Fruit fly (Drosophila melanogaster) whole organism, embryonic: Measurements from ENCODE around the gene CG33664.

Source experiments
- Abd-B ChIP-seq: fragments of 200-800 bp; sonication (Bioruptor generic); optimal IDR thresholded peaks from 2 replicates; lab custom pipeline; 2018; ENCODE audit warnings: missing biosample characterization, mild to moderate bottlenecking, missing genetic modification characterization, moderate library complexity
- Bteb2 ChIP-seq: fragments of 200-800 bp; sonication (Bioruptor generic); optimal IDR thresholded peaks from 2 replicates; lab custom pipeline; 2016; ENCODE audit warnings: missing biosample characterization, missing genetic modification characterization
- CG10565 ChIP-seq: fragments of 200-800 bp; sonication (Bioruptor generic); optimal IDR thresholded peaks from 3 replicates; lab custom pipeline; 2016; ENCODE audit warnings: missing biosample characterization, mild to moderate bottlenecking, missing genetic modification characterization
- CG10959 ChIP-seq: fragments of 200-800 bp; sonication (Bioruptor generic); IDR thresholded peaks from 2 replicates; pipeline ENCODE4 v1.3.6; 2022; ENCODE audit warnings: missing biosample characterization, missing genetic modification characterization
- CG11247 ChIP-seq: fragments of 200-800 bp; sonication (Bioruptor generic); IDR thresholded peaks from 2 replicates; pipeline ENCODE4 v1.3.6; 2022; ENCODE audit warnings: missing biosample characterization, missing genetic modification characterization
- CG11696 ChIP-seq: fragments of 200-800 bp; sonication (Bioruptor generic); IDR thresholded peaks from 2 replicates; pipeline ENCODE4 v1.3.6; 2022; ENCODE audit warnings: missing biosample characterization, missing genetic modification characterization
- CG12104 ChIP-seq: fragments of 200-800 bp; sonication (Bioruptor generic); optimal IDR thresholded peaks from 3 replicates; lab custom pipeline; 2016; ENCODE audit warnings: missing biosample characterization, missing genetic modification characterization
- CG13123 ChIP-seq: fragments of 200-800 bp; sonication (Bioruptor generic); optimal IDR thresholded peaks from 2 replicates; lab custom pipeline; 2016; ENCODE audit warnings: missing biosample characterization, missing genetic modification characterization
- CG13624 ChIP-seq: fragments of 200-800 bp; sonication (Bioruptor generic); optimal IDR thresholded peaks from 2 replicates; lab custom pipeline; 2016; ENCODE audit warnings: missing biosample characterization, missing genetic modification characterization
- CG15514 ChIP-seq: fragments of 200-800 bp; sonication (Bioruptor generic); optimal IDR thresholded peaks from 3 replicates; lab custom pipeline; 2017; ENCODE audit warnings: missing biosample characterization, missing genetic modification characterization, mild to moderate bottlenecking, moderate library complexity, missing genetic modification reagents
- CG17361 ChIP-seq: fragments of 200-800 bp; sonication (Bioruptor generic); IDR thresholded peaks from 3 replicates; pipeline ENCODE4 v1.3.6; 2022; ENCODE audit warnings: missing biosample characterization, missing genetic modification characterization
- CG17568 ChIP-seq: fragments of 200-800 bp; sonication (Bioruptor generic); optimal IDR thresholded peaks from 2 replicates; lab custom pipeline; 2018; ENCODE audit warnings: missing biosample characterization, mild to moderate bottlenecking, missing genetic modification characterization, moderate library complexity
- CG1832 ChIP-seq: fragments of 200-800 bp; sonication (Bioruptor generic); optimal IDR thresholded peaks from 2 replicates; lab custom pipeline; 2017; ENCODE audit warnings: missing biosample characterization, mild to moderate bottlenecking, missing genetic modification characterization, inconsistent platforms
- CG18476 ChIP-seq: fragments of 200-800 bp; sonication (Bioruptor generic); optimal IDR thresholded peaks from 2 replicates; lab custom pipeline; 2016; ENCODE audit warnings: missing biosample characterization, mild to moderate bottlenecking, missing genetic modification characterization
- CG2120 ChIP-seq: fragments of 200-800 bp; sonication (Bioruptor generic); optimal IDR thresholded peaks from 3 replicates; lab custom pipeline; 2016; ENCODE audit warnings: missing biosample characterization, missing genetic modification characterization
- CG2202 ChIP-seq: fragments of 200-800 bp; sonication (Bioruptor generic); optimal IDR thresholded peaks from 2 replicates; lab custom pipeline; 2018; ENCODE audit warnings: missing biosample characterization, mild to moderate bottlenecking, missing genetic modification characterization
- CG34422 ChIP-seq: fragments of 200-800 bp; sonication (Bioruptor generic); IDR thresholded peaks from 3 replicates; pipeline ENCODE4 v1.3.6; 2022; ENCODE audit warnings: missing biosample characterization, missing genetic modification characterization
- CG5245 ChIP-seq: fragments of 200-800 bp; sonication (Bioruptor generic); optimal IDR thresholded peaks from 3 replicates; lab custom pipeline; 2016; ENCODE audit warnings: missing biosample characterization, missing genetic modification characterization
- CG6683 ChIP-seq: fragments of 200-800 bp; sonication (Bioruptor generic); optimal IDR thresholded peaks from 2 replicates; lab custom pipeline; 2017; ENCODE audit warnings: missing biosample characterization, mild to moderate bottlenecking, missing genetic modification characterization, missing genetic modification reagents
- CG6765 ChIP-seq: fragments of 200-800 bp; sonication (Bioruptor generic); optimal IDR thresholded peaks from 3 replicates; lab custom pipeline; 2017; ENCODE audit warnings: missing biosample characterization, mild to moderate bottlenecking, missing genetic modification characterization
- CG7839 ChIP-seq: fragments of 200-800 bp; sonication (Bioruptor generic); optimal IDR thresholded peaks from 3 replicates; lab custom pipeline; 2018; ENCODE audit warnings: missing biosample characterization, mild to moderate bottlenecking, missing genetic modification characterization, moderate library complexity
- CG8281 ChIP-seq: fragments of 200-800 bp; sonication (Bioruptor generic); optimal IDR thresholded peaks from 2 replicates; lab custom pipeline; 2018; ENCODE audit warnings: missing biosample characterization, mild to moderate bottlenecking, missing genetic modification characterization, moderate library complexity
- CG9932 ChIP-seq: fragments of 200-800 bp; sonication (Bioruptor generic); IDR thresholded peaks from 2 replicates; pipeline ENCODE4 v1.3.6; 2022; ENCODE audit warnings: missing biosample characterization, missing genetic modification characterization
- Dad ChIP-seq: fragments of 200-800 bp; sonication (Bioruptor generic); optimal IDR thresholded peaks from 3 replicates; lab custom pipeline; 2016; ENCODE audit warnings: missing biosample characterization, missing genetic modification characterization
- Deaf1 ChIP-seq: fragments of 200-800 bp; optimal IDR thresholded peaks from 3 replicates; lab custom pipeline; 2019; ENCODE audit warnings: missing biosample characterization, mild to moderate bottlenecking, missing genetic modification characterization, moderate library complexity
- Dip3 ChIP-seq: fragments of 200-800 bp; sonication (Bioruptor generic); optimal IDR thresholded peaks from 3 replicates; lab custom pipeline; 2016; ENCODE audit warnings: missing biosample characterization, missing genetic modification characterization
- E2f1 ChIP-seq: fragments of 200-800 bp; sonication (Bioruptor generic); IDR thresholded peaks from 2 replicates; pipeline ENCODE4 v1.3.6; 2022; ENCODE audit warnings: missing biosample characterization, missing genetic modification characterization
- ERR ChIP-seq: fragments of 200-800 bp; sonication (Bioruptor generic); optimal IDR thresholded peaks from 2 replicates; lab custom pipeline; 2016; ENCODE audit warnings: missing biosample characterization, missing genetic modification characterization
- Ets65A ChIP-seq: fragments of 200-800 bp; sonication (Bioruptor generic); peaks from one replicate; lab custom pipeline; 2016; ENCODE audit warnings: missing biosample characterization, missing genetic modification characterization
- HLH54F ChIP-seq: fragments of 200-800 bp; sonication (Bioruptor generic); optimal IDR thresholded peaks from 3 replicates; lab custom pipeline; 2016; ENCODE audit warnings: missing biosample characterization, missing genetic modification characterization
- NC2α ChIP-seq: fragments of 200-800 bp; sonication (Bioruptor generic); optimal IDR thresholded peaks from 2 replicates; lab custom pipeline; 2016; ENCODE audit warnings: missing biosample characterization, missing genetic modification characterization
- Nf-YA ChIP-seq: fragments of 200-800 bp; sonication (Bioruptor generic); IDR thresholded peaks from 2 replicates; pipeline ENCODE4 v1.3.6; 2022; ENCODE audit warnings: missing biosample characterization, missing genetic modification characterization
- Oaz ChIP-seq: fragments of 200-800 bp; sonication (Bioruptor generic); IDR thresholded peaks from 2 replicates; pipeline ENCODE4 v1.3.6; 2022; ENCODE audit warnings: missing biosample characterization, missing genetic modification characterization
- Side ChIP-seq: fragments of 200-800 bp; sonication (Bioruptor generic); optimal IDR thresholded peaks from 2 replicates; lab custom pipeline; 2016; ENCODE audit warnings: missing biosample characterization, missing genetic modification characterization
- Usf ChIP-seq: fragments of 200-800 bp; sonication (Bioruptor generic); optimal IDR thresholded peaks from 2 replicates; lab custom pipeline; 2017; ENCODE audit warnings: missing genotype, missing biosample characterization, missing genetic modification characterization
- Vsx1 ChIP-seq: fragments of 200-800 bp; sonication (Bioruptor generic); optimal IDR thresholded peaks from 2 replicates; lab custom pipeline; 2017; ENCODE audit warnings: missing biosample characterization, mild to moderate bottlenecking, missing genetic modification characterization, missing genetic modification reagents
- chif ChIP-seq, 2 experiments: fragments of 200-800 bp; sonication (Bioruptor generic); optimal IDR thresholded peaks; 3 replicates each; lab custom pipeline; 2016; ENCODE audit warnings: missing biosample characterization in 2 of 2, missing genetic modification characterization in 2 of 2
- crc ChIP-seq: fragments of 200-800 bp; sonication (Bioruptor generic); optimal IDR thresholded peaks from 2 replicates; lab custom pipeline; 2016; ENCODE audit warnings: missing biosample characterization, missing genetic modification characterization
- da ChIP-seq: fragments of 200-800 bp; sonication (Bioruptor generic); optimal IDR thresholded peaks from 2 replicates; lab custom pipeline; 2016; ENCODE audit warnings: missing biosample characterization, missing genetic modification characterization
- fd3F ChIP-seq: fragments of 200-800 bp; sonication (Bioruptor generic); optimal IDR thresholded peaks from 2 replicates; lab custom pipeline; 2018; ENCODE audit warnings: missing biosample characterization, mild to moderate bottlenecking, missing genetic modification characterization, moderate library complexity
- fd96Cb ChIP-seq: fragments of 200-800 bp; sonication (Bioruptor generic); optimal IDR thresholded peaks from 2 replicates; lab custom pipeline; 2018; ENCODE audit warnings: missing biosample characterization, mild to moderate bottlenecking, missing genetic modification characterization, moderate library complexity
- fu2 ChIP-seq: fragments of 200-800 bp; sonication (Bioruptor generic); optimal IDR thresholded peaks from 2 replicates; lab custom pipeline; 2016; ENCODE audit warnings: missing biosample characterization, missing genetic modification characterization
- gcm ChIP-seq: fragments of 200-800 bp; sonication (Bioruptor generic); optimal IDR thresholded peaks from 2 replicates; lab custom pipeline; 2019; ENCODE audit warnings: missing biosample characterization, mild to moderate bottlenecking, missing genetic modification characterization, moderate library complexity
- lola ChIP-seq, 3 experiments: fragments of >200 bp in 2 of 3; fragments of 200-800 bp in 1 of 3; sonication (Bioruptor generic) in 1 of 3; optimal IDR thresholded peaks; 2 replicates each; lab custom pipeline; 2017 to 2019; ENCODE audit warnings: missing biosample characterization in 3 of 3, missing genetic modification characterization in 3 of 3, mild to moderate bottlenecking in 1 of 3, moderate library complexity in 1 of 3
- row ChIP-seq: fragments of 200-800 bp; sonication (Bioruptor generic); IDR thresholded peaks from 3 replicates; pipeline ENCODE4 v1.3.6; 2022; ENCODE audit warnings: missing biosample characterization, missing genetic modification characterization
- schlank ChIP-seq: fragments of 200-800 bp; sonication (Bioruptor generic); optimal IDR thresholded peaks from 2 replicates; lab custom pipeline; 2018; ENCODE audit warnings: missing biosample characterization, mild to moderate bottlenecking, missing genetic modification characterization
- scrt ChIP-seq: fragments of 200-800 bp; sonication (Bioruptor generic); optimal IDR thresholded peaks from 2 replicates; lab custom pipeline; 2018; ENCODE audit warnings: missing biosample characterization, mild to moderate bottlenecking, missing genetic modification characterization, moderate library complexity
- seq ChIP-seq: fragments of 200-800 bp; sonication (Bioruptor generic); IDR thresholded peaks from 2 replicates; pipeline ENCODE4 v1.3.6; 2022; ENCODE audit warnings: missing biosample characterization, missing genetic modification characterization
- trem ChIP-seq: fragments of 200-800 bp; optimal IDR thresholded peaks from 3 replicates; lab custom pipeline; 2019; ENCODE audit warnings: missing biosample characterization, mild to moderate bottlenecking, missing genetic modification characterization, moderate library complexity
- unpg ChIP-seq: fragments of 200-800 bp; sonication (Bioruptor generic); optimal IDR thresholded peaks from 3 replicates; lab custom pipeline; 2018; ENCODE audit warnings: missing biosample characterization, mild to moderate bottlenecking, missing genetic modification characterization, moderate library complexity
- usp ChIP-seq: fragments of >200 bp; optimal IDR thresholded peaks from 2 replicates; lab custom pipeline; 2017; ENCODE audit warnings: missing biosample characterization, missing genetic modification characterization

Gene CG33664

dm6 chrX:6353613-6353986, 30.4 kb upstream of the CG33664 start (continued):
- peak; percentile 79 for TF ChIP-seq CG2120 (GFP tag; lab: Kevin White, UChicago)
- peak; percentile 69 for TF ChIP-seq fd3F (GFP tag; lab: Kevin White, UChicago)
- TF ChIP-seq CG18476 (GFP tag; lab: Kevin White, UChicago): peak; percentile 64
- TF ChIP-seq CG17568: peak; percentile 76
- peak; percentile 79 for TF ChIP-seq Ets65A (GFP tag; lab: Kevin White, UChicago)
- peak; percentile 63 for TF ChIP-seq CG11696 (GFP tag; lab: Robert Waterston, UW)
- peak; percentile 61; the same call in 1 of the 2 replicates for TF ChIP-seq Oaz (GFP tag; lab: Robert Waterston, UW)
- peak; percentile 83 for TF ChIP-seq gcm (GFP tag; lab: Kevin White, UChicago)
- TF ChIP-seq CG17361 (GFP tag; lab: Robert Waterston, UW): peak; percentile 96
- peak; percentile 68 for TF ChIP-seq CG2202 (tag; lab: Kevin White, UChicago)
- no peak for TF ChIP-seq da
- TF ChIP-seq Dip3: peak; percentile 13
- peak; percentile 65 for TF ChIP-seq CG5245 (GFP tag; lab: Kevin White, UChicago)
- TF ChIP-seq ERR (GFP tag; lab: Kevin White, UChicago): no peak
- no peak for TF ChIP-seq CG1832
- TF ChIP-seq usp (GFP tag; lab: Kevin White, UChicago): no peak
- peak; percentile 86 for TF ChIP-seq CG6765 (GFP tag; lab: Kevin White, UChicago)
- no peak for TF ChIP-seq NC2α (GFP tag; lab: Kevin White, UChicago)
- peak; percentile 89 for TF ChIP-seq unpg (GFP tag; lab: Kevin White, UChicago)
- TF ChIP-seq fd96Cb (tag; lab: Kevin White, UChicago): peak; percentile 90
- peak; percentile 66 for TF ChIP-seq Nf-YA (GFP tag; lab: Robert Waterston, UW)
- no peak for TF ChIP-seq fu2 (GFP tag; lab: Kevin White, UChicago)
- TF ChIP-seq CG7839 (tag; lab: Kevin White, UChicago): peak; percentile 93
- peak; percentile 79 for TF ChIP-seq CG9932
- TF ChIP-seq row (GFP tag; lab: Robert Waterston, UW): peak; percentile 89
- no peak for TF ChIP-seq Side
- TF ChIP-seq E2f1 (GFP tag; lab: Robert Waterston, UW): peak; percentile 82
- peak; percentile 2 for TF ChIP-seq Dad (GFP tag; lab: Kevin White, UChicago)
- peak; percentile 28 for TF ChIP-seq CG13624 (GFP tag; lab: Kevin White, UChicago)
- no peak for TF ChIP-seq HLH54F (GFP tag; lab: Kevin White, UChicago)
- TF ChIP-seq CG13123 (GFP tag; lab: Kevin White, UChicago): peak; percentile 44
- no peak for TF ChIP-seq Bteb2 (GFP tag; lab: Kevin White, UChicago)
- TF ChIP-seq CG10959: peak; percentile 46; the same call in 1 of the 2 replicates
- TF ChIP-seq CG6683 (GFP tag; lab: Kevin White, UChicago): peak; percentile 76
- TF ChIP-seq chif (GFP tag; optimal IDR thresholded peaks at IDR 0.05; lab: Kevin White, UChicago): peak in 1 of 2 experiments; percentile 48
- no peak for TF ChIP-seq crc (GFP tag; lab: Kevin White, UChicago)
- peak; percentile 67 for TF ChIP-seq CG15514 (GFP tag; lab: Kevin White, UChicago)
- peak; percentile 85 for TF ChIP-seq CG34422 (GFP tag; lab: Robert Waterston, UW)
- no peak for TF ChIP-seq CG10565 (GFP tag; lab: Kevin White, UChicago)
- TF ChIP-seq Usf (GFP tag; lab: Kevin White, UChicago): peak; percentile 65
- peak in 1 of 3 experiments; percentile 87 for TF ChIP-seq lola (GFP tag; optimal IDR thresholded peaks at IDR 0.05; lab: Kevin White, UChicago)
- TF ChIP-seq Vsx1 (GFP tag; lab: Kevin White, UChicago): peak; percentile 73
- peak; percentile 82 for TF ChIP-seq trem (tag; lab: Kevin White, UChicago)
- TF ChIP-seq Deaf1 (tag; lab: Kevin White, UChicago): peak; percentile 65
- TF ChIP-seq schlank (tag; lab: Kevin White, UChicago): peak; percentile 66
- peak; percentile 76 for TF ChIP-seq CG8281 (tag; lab: Kevin White, UChicago)
- peak; percentile 77 for TF ChIP-seq scrt (GFP tag; lab: Kevin White, UChicago)
- TF ChIP-seq seq (GFP tag; lab: Robert Waterston, UW): peak; percentile 43; the same call in 1 of the 2 replicates
- peak; percentile 82 for TF ChIP-seq CG12104 (GFP tag; lab: Kevin White, UChicago)
- peak; percentile 68 for TF ChIP-seq CG11247
- TF ChIP-seq Abd-B (GFP tag; lab: Kevin White, UChicago): peak; percentile 80
